Worm (Caenorhabditis elegans) whole organism, mixed stage, embryonic: ENCODE measurements around the gene srw-11.

Source experiments
- M03D4.4 ChIP-seq: sonication (generic microtip); optimal IDR thresholded peaks from 2 replicates; lab custom pipeline; 2017; ENCODE audit warnings: mild to moderate bottlenecking, missing genetic modification characterization, missing compliant biosample characterization
- bed-3 ChIP-seq: fragments of 200-800 bp; sonication (Bioruptor generic); optimal IDR thresholded peaks from 3 replicates; lab custom pipeline; 2018; ENCODE audit warnings: mild to moderate bottlenecking, missing genetic modification characterization, moderate library complexity, missing compliant biosample characterization
- blmp-1 ChIP-seq: fragments of 150-350 bp; optimal IDR thresholded peaks from 2 replicates; lab custom pipeline; 2014; ENCODE audit warnings: missing biosample characterization, missing genetic modification characterization
- ceh-39 ChIP-seq: fragments of 150-350 bp; optimal IDR thresholded peaks from 2 replicates; lab custom pipeline; 2014; ENCODE audit warnings: missing biosample characterization, missing genetic modification characterization
- ceh-43 ChIP-seq: fragments of 200-800 bp; sonication (Bioruptor generic); optimal IDR thresholded peaks from 2 replicates; lab custom pipeline; 2018; ENCODE audit warnings: mild to moderate bottlenecking, missing genetic modification characterization, moderate library complexity, missing compliant biosample characterization
- ceh-83 ChIP-seq: fragments of 200-800 bp; sonication (Bioruptor generic); optimal IDR thresholded peaks from 2 replicates; lab custom pipeline; 2018; ENCODE audit warnings: mild to moderate bottlenecking, missing genetic modification characterization, missing compliant biosample characterization
- ces-1 ChIP-seq: fragments of 150-350 bp; optimal IDR thresholded peaks from 2 replicates; lab custom pipeline; 2014; ENCODE audit warnings: missing biosample characterization, missing genetic modification reagents, missing genetic modification characterization
- cnd-1 ChIP-seq: fragments of 200-800 bp; sonication (Bioruptor generic); optimal IDR thresholded peaks from 2 replicates; lab custom pipeline; 2018; ENCODE audit warnings: mild to moderate bottlenecking, missing genetic modification characterization, missing compliant biosample characterization
- drap-1 ChIP-seq: fragments of 200-800 bp; sonication (Bioruptor generic); optimal IDR thresholded peaks from 3 replicates; lab custom pipeline; 2018; ENCODE audit warnings: mild to moderate bottlenecking, missing genetic modification characterization, missing compliant biosample characterization
- elt-1 ChIP-seq: sonication (generic microtip); optimal IDR thresholded peaks from 2 replicates; lab custom pipeline; 2017; ENCODE audit warnings: missing genetic modification characterization, mild to moderate bottlenecking, missing compliant biosample characterization, antibody characterized with exemption, moderate library complexity, borderline replicate concordance; ENCODE audit not compliant: insufficient read depth
- elt-3 ChIP-seq: fragments of 150-350 bp; optimal IDR thresholded peaks from 2 replicates; lab custom pipeline; 2014; ENCODE audit warnings: missing biosample characterization, missing genetic modification characterization
- flh-1 ChIP-seq: fragments of 200-800 bp; sonication (Bioruptor generic); optimal IDR thresholded peaks from 2 replicates; lab custom pipeline; 2018; ENCODE audit warnings: mild to moderate bottlenecking, missing genetic modification characterization, moderate library complexity, missing compliant biosample characterization
- ham-2 ChIP-seq: fragments of 200-800 bp; sonication (Bioruptor generic); optimal IDR thresholded peaks from 2 replicates; lab custom pipeline; 2018; ENCODE audit warnings: mild to moderate bottlenecking, missing genetic modification characterization, missing compliant biosample characterization
- hlh-1 ChIP-seq: fragments of 150-350 bp; optimal IDR thresholded peaks from 2 replicates; lab custom pipeline; 2014; ENCODE audit warnings: missing biosample characterization, missing genetic modification reagents, missing genetic modification characterization
- lin-13 ChIP-seq: fragments of 150-350 bp; optimal IDR thresholded peaks from 2 replicates; lab custom pipeline; 2014; ENCODE audit warnings: missing biosample characterization, missing genetic modification characterization
- lin-32 ChIP-seq: fragments of 200-800 bp; sonication (Bioruptor generic); optimal IDR thresholded peaks from 2 replicates; lab custom pipeline; 2018; ENCODE audit warnings: mild to moderate bottlenecking, missing genetic modification characterization, missing compliant biosample characterization
- lsy-2 ChIP-seq: fragments of 150-350 bp; optimal IDR thresholded peaks from 2 replicates; lab custom pipeline; 2014; ENCODE audit warnings: missing biosample characterization, missing genetic modification characterization
- mab-5 ChIP-seq: fragments of 150-350 bp; optimal IDR thresholded peaks from 2 replicates; lab custom pipeline; 2014; ENCODE audit warnings: missing biosample characterization, missing genetic modification characterization
- mep-1 ChIP-seq: fragments of 150-350 bp; optimal IDR thresholded peaks from 2 replicates; lab custom pipeline; 2017; ENCODE audit warnings: missing biosample characterization, missing genetic modification reagents, missing genetic modification characterization, inconsistent platforms
- mls-2 ChIP-seq: sonication (generic microtip); optimal IDR thresholded peaks from 2 replicates; lab custom pipeline; 2016; ENCODE audit warnings: mild to moderate bottlenecking, missing genetic modification characterization, moderate library complexity, missing compliant biosample characterization
- nhr-12 ChIP-seq: fragments of 150-350 bp; optimal IDR thresholded peaks from 2 replicates; lab custom pipeline; 2014; ENCODE audit warnings: missing biosample characterization, missing genetic modification characterization
- nhr-2 ChIP-seq: fragments of 150-350 bp; optimal IDR thresholded peaks from 2 replicates; lab custom pipeline; 2014; ENCODE audit warnings: missing biosample characterization, missing genetic modification characterization
- nhr-237 ChIP-seq: fragments of 150-350 bp; optimal IDR thresholded peaks from 2 replicates; lab custom pipeline; 2014; ENCODE audit warnings: missing biosample characterization, missing genetic modification characterization
- nhr-28 ChIP-seq: fragments of 150-350 bp; optimal IDR thresholded peaks from 2 replicates; lab custom pipeline; 2014; ENCODE audit warnings: missing biosample characterization, missing genetic modification characterization
- nhr-76 ChIP-seq: sonication (generic microtip); optimal IDR thresholded peaks from 2 replicates; lab custom pipeline; 2017; ENCODE audit warnings: missing biosample characterization, missing genetic modification characterization
- pha-4 ChIP-seq: fragments of 150-350 bp; optimal IDR thresholded peaks from 2 replicates; lab custom pipeline; 2018; ENCODE audit warnings: missing biosample characterization, missing genetic modification reagents, missing genetic modification characterization
- sem-2 ChIP-seq: fragments of 200-800 bp; sonication (Bioruptor generic); optimal IDR thresholded peaks from 2 replicates; lab custom pipeline; 2018; ENCODE audit warnings: mild to moderate bottlenecking, missing genetic modification characterization, missing compliant biosample characterization
- snpc-4 ChIP-seq: fragments of 150-350 bp; optimal IDR thresholded peaks from 2 replicates; lab custom pipeline; 2014; ENCODE audit warnings: missing biosample characterization, missing genetic modification characterization
- sptf-1 ChIP-seq: sonication (generic microtip); optimal IDR thresholded peaks from 2 replicates; lab custom pipeline; 2017; ENCODE audit warnings: mild to moderate bottlenecking, missing genetic modification characterization, moderate library complexity, missing compliant biosample characterization
- tbx-8 ChIP-seq: fragments of 200-800 bp; sonication (Bioruptor generic); optimal IDR thresholded peaks from 2 replicates; lab custom pipeline; 2018; ENCODE audit warnings: mild to moderate bottlenecking, missing genetic modification characterization, moderate library complexity, missing compliant biosample characterization
- unc-120 ChIP-seq: sonication (generic microtip); optimal IDR thresholded peaks from 2 replicates; lab custom pipeline; 2017; ENCODE audit warnings: missing genetic modification characterization, missing compliant biosample characterization; ENCODE audit not compliant: poor library complexity, severe bottlenecking
- unc-39 ChIP-seq: fragments of 150-350 bp; optimal IDR thresholded peaks from 2 replicates; lab custom pipeline; 2014; ENCODE audit warnings: missing biosample characterization, missing genetic modification characterization
- unc-62 ChIP-seq: fragments of 150-350 bp; optimal IDR thresholded peaks from 2 replicates; lab custom pipeline; 2014; ENCODE audit warnings: missing biosample characterization, missing genetic modification reagents, missing genetic modification characterization
- zip-8 ChIP-seq: fragments of 150-350 bp; optimal IDR thresholded peaks from 2 replicates; lab custom pipeline; 2014; ENCODE audit warnings: missing biosample characterization, missing genetic modification characterization
- ztf-11 ChIP-seq: fragments of 150-350 bp; optimal IDR thresholded peaks from 2 replicates; lab custom pipeline; 2014; ENCODE audit warnings: missing biosample characterization, missing genetic modification characterization

Gene srw-11

DNA sequence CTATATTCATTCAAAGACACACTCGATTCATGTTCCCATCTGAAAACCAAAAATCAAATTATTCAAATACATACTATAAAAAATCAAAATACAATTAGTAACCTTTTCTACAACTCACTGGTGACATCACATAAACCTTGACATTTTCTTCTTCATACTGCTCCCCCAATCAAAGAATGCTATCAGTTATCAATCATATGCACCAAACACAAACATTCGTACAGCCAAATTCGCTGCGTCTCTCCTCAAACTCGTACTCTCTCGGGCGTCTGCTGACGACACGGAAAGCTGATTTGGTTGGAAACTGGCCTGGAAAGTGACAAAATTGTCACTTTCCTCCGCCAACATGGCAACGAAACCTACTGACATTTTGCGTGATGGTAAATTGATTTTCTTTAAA lies 47.7 kb downstream of the srw-11 start, which contains the start of gene plc-2:
Gene plc-2, plus strand, starts transcription at position 196 of the 400 bp plus-strand sequence.
- no peak for TF ChIP-seq elt-3

DNA sequence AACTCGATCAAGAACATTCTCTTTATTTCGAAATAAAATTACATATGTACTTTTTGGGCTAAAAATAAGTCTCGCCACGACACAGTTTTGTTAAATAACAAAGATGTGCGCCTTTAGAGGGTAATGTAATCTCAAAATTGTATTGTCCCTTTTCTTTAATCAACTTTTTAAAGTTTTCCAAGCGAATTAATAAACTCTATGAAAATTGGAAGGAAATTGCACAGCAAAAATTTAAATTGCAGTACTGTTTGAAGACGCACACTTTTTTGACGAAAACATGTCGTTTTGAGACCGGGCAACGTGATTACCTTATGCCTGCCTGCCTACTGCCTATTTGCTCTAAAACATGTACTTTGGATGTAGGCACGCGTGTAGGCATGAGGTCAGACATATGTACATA lies 48.1 kb downstream of the srw-11 start:
- TF ChIP-seq drap-1 (GFP tag; lab: Kevin White, UChicago), result no peak
- no peak for TF ChIP-seq ceh-39 (tag; lab: Kevin White, UChicago)
- no peak for TF ChIP-seq nhr-2 (tag; lab: Kevin White, UChicago)
- no peak for TF ChIP-seq pha-4
- no peak for TF ChIP-seq lsy-2
- TF ChIP-seq ces-1 (GFP tag; lab: Kevin White, UChicago), result no peak
- no peak for TF ChIP-seq bed-3 (GFP tag; lab: Kevin White, UChicago)
- no peak for TF ChIP-seq elt-1 (tag; lab: Kevin White, UChicago)
- TF ChIP-seq hlh-1 (tag; lab: Kevin White, UChicago), result no peak
- TF ChIP-seq ham-2 (GFP tag; lab: Kevin White, UChicago), result no peak
- no peak for TF ChIP-seq tbx-8 (GFP tag; lab: Kevin White, UChicago)
- no peak for TF ChIP-seq elt-3
- TF ChIP-seq mls-2, result no peak
- TF ChIP-seq unc-62, result no peak
- no peak for TF ChIP-seq lin-13 (tag; lab: Kevin White, UChicago)
- TF ChIP-seq nhr-237, result no peak

DNA sequence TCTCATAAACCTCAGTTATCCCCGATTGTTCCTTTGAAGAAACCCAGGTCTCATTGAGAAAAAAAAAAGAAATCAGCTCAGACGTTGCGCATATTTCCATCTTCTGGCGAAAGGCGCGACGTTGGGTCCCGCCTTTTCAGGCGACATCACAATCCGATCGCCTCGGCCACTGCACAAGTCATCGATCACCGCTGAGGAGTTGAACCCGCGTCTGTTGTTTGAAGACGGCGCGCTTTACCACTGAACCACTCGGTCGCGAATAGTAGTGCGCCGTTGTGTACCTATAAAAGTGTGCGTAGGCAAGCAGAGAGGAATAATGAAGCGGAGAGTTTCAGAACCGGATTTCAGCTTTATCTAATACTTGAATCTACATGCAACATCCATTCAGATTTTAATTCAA lies 49.2 kb downstream of the srw-11 start, which contains the start of gene Y75B12B.11:
Gene Y75B12B.11, plus strand, starts transcription at position 394 of the 400 bp plus-strand sequence.
- no peak for TF ChIP-seq nhr-76 (tag; lab: Kevin White, UChicago)
- TF ChIP-seq ceh-43 (GFP tag; lab: Kevin White, UChicago), result peak; percentile 84
- TF ChIP-seq tbx-8 (GFP tag; lab: Kevin White, UChicago), result peak; percentile 88
- no peak for TF ChIP-seq nhr-2 (tag; lab: Kevin White, UChicago)
- no peak for TF ChIP-seq zip-8 (tag; lab: Kevin White, UChicago)
- TF ChIP-seq lsy-2, result peak; percentile 52
- no peak for TF ChIP-seq nhr-237
- no peak for TF ChIP-seq blmp-1 (tag; lab: Kevin White, UChicago)
- peak; percentile 93 for TF ChIP-seq sptf-1 (tag; lab: Kevin White, UChicago)
- peak; percentile 83 for TF ChIP-seq lin-32 (GFP tag; lab: Kevin White, UChicago)
- TF ChIP-seq elt-1 (tag; lab: Kevin White, UChicago), result no peak
- no peak for TF ChIP-seq nhr-12 (tag; lab: Kevin White, UChicago)
- TF ChIP-seq unc-39 (tag; lab: Kevin White, UChicago), result no peak
- TF ChIP-seq mls-2, result peak; percentile 93
- TF ChIP-seq bed-3 (GFP tag; lab: Kevin White, UChicago), result peak; percentile 76
- TF ChIP-seq drap-1 (GFP tag; lab: Kevin White, UChicago), result peak; percentile 99
- TF ChIP-seq flh-1 (GFP tag; lab: Kevin White, UChicago), result peak; percentile 77
- peak; percentile 94 for TF ChIP-seq unc-120 (tag; lab: Kevin White, UChicago)
- peak; percentile 81 for TF ChIP-seq ham-2 (GFP tag; lab: Kevin White, UChicago)
- TF ChIP-seq sem-2 (GFP tag; lab: Kevin White, UChicago), result peak; percentile 84
- TF ChIP-seq pha-4, result peak; percentile 75
- TF ChIP-seq ztf-11 (tag; lab: Kevin White, UChicago), result peak; percentile 1
- peak; percentile 28 for TF ChIP-seq hlh-1 (tag; lab: Kevin White, UChicago)
- TF ChIP-seq unc-62, result peak; percentile 24
- peak; percentile 94 for TF ChIP-seq cnd-1 (tag; lab: Kevin White, UChicago)
- peak; percentile 61 for TF ChIP-seq lin-13 (tag; lab: Kevin White, UChicago)
- TF ChIP-seq ceh-83 (GFP tag; lab: Kevin White, UChicago), result peak; percentile 93
- peak; percentile 47 for TF ChIP-seq mep-1 (tag; lab: Kevin White, UChicago)
- peak; percentile 90 for TF ChIP-seq M03D4.4
- no peak for TF ChIP-seq ces-1 (GFP tag; lab: Kevin White, UChicago)
- no peak for TF ChIP-seq ceh-39 (tag; lab: Kevin White, UChicago)
- TF ChIP-seq nhr-28 (tag; lab: Kevin White, UChicago), result no peak
- peak; percentile 26 for TF ChIP-seq mab-5
- TF ChIP-seq snpc-4, result no peak
- no peak for TF ChIP-seq elt-3
